Worm (Caenorhabditis elegans) whole organism, young adult: Measurements from ENCODE around the gene mtp-18.

Source experiments
- B0261.1 ChIP-seq: sonication (generic microtip); optimal IDR thresholded peaks from 2 replicates; lab custom pipeline; 2016; ENCODE audit warnings: mild to moderate bottlenecking, missing genetic modification characterization, moderate library complexity, missing compliant biosample characterization
- B0336.3 ChIP-seq: fragments of 200-800 bp; sonication (Bioruptor generic); IDR thresholded peaks from 2 replicates; pipeline ENCODE4 v1.3.6; 2022; ENCODE audit warnings: missing genetic modification characterization, missing compliant biosample characterization
- C17E4.6 ChIP-seq: fragments of 200-800 bp; sonication (Bioruptor generic); IDR thresholded peaks from 2 replicates; pipeline ENCODE4 v1.3.6; 2022; ENCODE audit warnings: missing genetic modification reagents, missing genetic modification characterization, missing compliant biosample characterization
- F39B2.1 ChIP-seq: fragments of 200-800 bp; sonication (Bioruptor generic); IDR thresholded peaks from 2 replicates; pipeline ENCODE4 v1.3.6; 2022; ENCODE audit warnings: missing genetic modification reagents, missing genetic modification characterization, missing compliant biosample characterization
- F55B11.4 ChIP-seq: sonication (generic microtip); optimal IDR thresholded peaks from 2 replicates; lab custom pipeline; 2016; ENCODE audit warnings: missing compliant biosample characterization, missing genetic modification characterization, borderline replicate concordance; ENCODE audit not compliant: insufficient read depth
- K12H6.12 ChIP-seq: fragments of 200-800 bp; sonication (Bioruptor generic); optimal IDR thresholded peaks from 2 replicates; lab custom pipeline; 2018; ENCODE audit warnings: mild to moderate bottlenecking, missing genetic modification characterization, missing compliant biosample characterization
- T07F8.4 ChIP-seq: sonication (generic microtip); optimal IDR thresholded peaks from 2 replicates; lab custom pipeline; 2016; ENCODE audit warnings: mild to moderate bottlenecking, missing genetic modification characterization, moderate library complexity, missing compliant biosample characterization
- T26A5.8 ChIP-seq: sonication (generic microtip); optimal IDR thresholded peaks from 2 replicates; lab custom pipeline; 2016; ENCODE audit warnings: missing genetic modification characterization, missing compliant biosample characterization
- Y53F4B.3 ChIP-seq: fragments of 200-800 bp; sonication (Bioruptor generic); IDR thresholded peaks from 2 replicates; pipeline ENCODE4 v1.3.6; 2022; ENCODE audit warnings: missing genetic modification reagents, missing genetic modification characterization, missing compliant biosample characterization
- Y53G8AR.9 ChIP-seq: fragments of 200-800 bp; sonication (Bioruptor generic); conservative IDR thresholded peaks from 2 replicates; pipeline ENCODE4 v1.3.6; 2022; ENCODE audit warnings: missing genetic modification reagents, missing genetic modification characterization, missing compliant biosample characterization
- Y67H2A.10 ChIP-seq: fragments of 200-800 bp; sonication (Bioruptor generic); conservative IDR thresholded peaks from 2 replicates; pipeline ENCODE4 v1.3.6; 2022; ENCODE audit warnings: missing genetic modification reagents, missing genetic modification characterization, missing compliant biosample characterization
- Y95B8A.8 ChIP-seq: fragments of 200-800 bp; sonication (Bioruptor generic); IDR thresholded peaks from 2 replicates; pipeline ENCODE4 v1.3.6; 2022; ENCODE audit warnings: missing genetic modification reagents, missing genetic modification characterization, missing compliant biosample characterization
- ZK185.1 ChIP-seq: sonication (generic microtip); optimal IDR thresholded peaks from 2 replicates; lab custom pipeline; 2016; ENCODE audit warnings: mild to moderate bottlenecking, missing genetic modification characterization, missing compliant biosample characterization; ENCODE audit not compliant: poor library complexity, severe bottlenecking
- aptf-2 ChIP-seq: fragments of 200-800 bp; sonication (Bioruptor generic); conservative IDR thresholded peaks from 2 replicates; pipeline ENCODE4 v1.3.6; 2022; ENCODE audit warnings: missing genetic modification reagents, missing genetic modification characterization, missing compliant biosample characterization
- atf-7 ChIP-seq: sonication (generic microtip); optimal IDR thresholded peaks from 2 replicates; lab custom pipeline; 2017; ENCODE audit warnings: mild to moderate bottlenecking, missing genetic modification characterization, missing compliant biosample characterization
- attf-5 ChIP-seq: fragments of 200-800 bp; sonication (Bioruptor generic); optimal IDR thresholded peaks from 2 replicates; lab custom pipeline; 2018; ENCODE audit warnings: mild to moderate bottlenecking, missing genetic modification characterization, missing compliant biosample characterization
- attf-6 ChIP-seq: fragments of 200-800 bp; sonication (Bioruptor generic); IDR thresholded peaks from 2 replicates; pipeline ENCODE4 v1.3.6; 2022; ENCODE audit warnings: missing genetic modification reagents, missing genetic modification characterization, missing compliant biosample characterization
- bed-1 ChIP-seq: fragments of 200-800 bp; sonication (Bioruptor generic); IDR thresholded peaks from 2 replicates; pipeline ENCODE4 v1.3.6; 2022; ENCODE audit warnings: missing genetic modification reagents, missing genetic modification characterization, missing compliant biosample characterization
- cebp-1 ChIP-seq, 2 experiments: fragments of 200-800 bp in 1 of 2; sonication (Bioruptor generic) in 1 of 2; sonication (generic microtip) in 1 of 2; IDR thresholded peaks in 1 of 2; optimal IDR thresholded peaks in 1 of 2; 2 replicates each; pipeline versions ENCODE4 v1.3.6 to Lab custom; 2017 to 2022; ENCODE audit warnings: missing compliant biosample characterization in 2 of 2, missing genetic modification characterization in 2 of 2, mild to moderate bottlenecking in 1 of 2, missing genetic modification reagents in 1 of 2, moderate library complexity in 1 of 2
- ceh-40 ChIP-seq: fragments of 200-800 bp; sonication (Bioruptor generic); IDR thresholded peaks from 2 replicates; pipeline ENCODE4 v1.3.6; 2022; ENCODE audit warnings: missing genetic modification characterization, missing compliant biosample characterization
- die-1 ChIP-seq: sonication (generic microtip); optimal IDR thresholded peaks from 2 replicates; lab custom pipeline; 2016; ENCODE audit warnings: missing genotype, mild to moderate bottlenecking, missing genetic modification characterization, missing compliant biosample characterization
- dox-1 ChIP-seq: fragments of 200-800 bp; sonication (Bioruptor generic); IDR thresholded peaks from 2 replicates; pipeline ENCODE4 v1.3.6; 2022; ENCODE audit warnings: missing genetic modification reagents, missing genetic modification characterization, missing compliant biosample characterization
- dpff-1 ChIP-seq: sonication (generic microtip); optimal IDR thresholded peaks from 2 replicates; lab custom pipeline; 2017; ENCODE audit warnings: mild to moderate bottlenecking, missing genetic modification characterization, missing compliant biosample characterization
- egl-44 ChIP-seq: fragments of 200-800 bp; sonication (Bioruptor generic); IDR thresholded peaks from 2 replicates; pipeline ENCODE4 v1.3.6; 2022; ENCODE audit warnings: missing genetic modification reagents, missing genetic modification characterization, missing compliant biosample characterization
- egrh-3 ChIP-seq: fragments of 200-800 bp; sonication (Bioruptor generic); IDR thresholded peaks from 2 replicates; pipeline ENCODE4 v1.3.6; 2022; ENCODE audit warnings: missing genetic modification reagents, missing genetic modification characterization, missing compliant biosample characterization
- ekl-4 ChIP-seq: fragments of 200-800 bp; sonication (Bioruptor generic); IDR thresholded peaks from 2 replicates; pipeline ENCODE4 v1.3.6; 2022; ENCODE audit warnings: missing genetic modification reagents, missing genetic modification characterization, missing compliant biosample characterization
- ets-4 ChIP-seq: fragments of 200-800 bp; sonication (Bioruptor generic); optimal IDR thresholded peaks from 2 replicates; lab custom pipeline; 2018; ENCODE audit warnings: mild to moderate bottlenecking, missing genetic modification characterization, missing compliant biosample characterization
- hmg-1.2 ChIP-seq: fragments of 200-800 bp; sonication (Bioruptor generic); IDR thresholded peaks from 2 replicates; pipeline ENCODE4 v1.3.6; 2022; ENCODE audit warnings: missing genetic modification reagents, missing genetic modification characterization, missing compliant biosample characterization
- hsf-1 ChIP-seq: fragments of 200-800 bp; sonication (Bioruptor generic); IDR thresholded peaks from 2 replicates; pipeline ENCODE4 v1.3.6; 2022; ENCODE audit warnings: missing genetic modification reagents, missing genetic modification characterization, missing compliant biosample characterization
- lin-26 ChIP-seq: fragments of 200-800 bp; sonication (Bioruptor generic); IDR thresholded peaks from 2 replicates; pipeline ENCODE4 v1.3.6; 2022; ENCODE audit warnings: missing genetic modification reagents, missing genetic modification characterization, missing compliant biosample characterization
- lin-35 ChIP-seq, 3 experiments: fragments of 150-350 bp in 2 of 3; sonication (generic microtip) in 1 of 3; optimal IDR thresholded peaks; 2 replicates each; lab custom pipeline; 2014 to 2018; ENCODE audit warnings: missing biosample characterization in 3 of 3, missing genetic modification characterization in 3 of 3, missing genetic modification reagents in 3 of 3
- lin-40 ChIP-seq: sonication (generic microtip); optimal IDR thresholded peaks from 2 replicates; lab custom pipeline; 2016; ENCODE audit warnings: missing genetic modification characterization, mild to moderate bottlenecking, missing compliant biosample characterization, missing genotype, missing genetic modification reagents
- lsl-1 ChIP-seq: fragments of 200-800 bp; sonication (Bioruptor generic); optimal IDR thresholded peaks from 2 replicates; lab custom pipeline; 2018; ENCODE audit warnings: mild to moderate bottlenecking, missing genetic modification characterization, moderate library complexity, missing compliant biosample characterization
- lsy-27 ChIP-seq: sonication (generic microtip); optimal IDR thresholded peaks from 2 replicates; lab custom pipeline; 2017; ENCODE audit warnings: missing genetic modification characterization, mild to moderate bottlenecking, missing compliant biosample characterization, antibody characterized with exemption, missing genotype, borderline replicate concordance; ENCODE audit not compliant: insufficient read depth
- madf-8 ChIP-seq: fragments of 200-800 bp; sonication (Bioruptor generic); conservative IDR thresholded peaks from 2 replicates; pipeline ENCODE4 v1.3.6; 2022; ENCODE audit warnings: missing genetic modification reagents, missing genetic modification characterization, missing compliant biosample characterization
- nfyb-1 ChIP-seq: fragments of 200-800 bp; sonication (Bioruptor generic); IDR thresholded peaks from 2 replicates; pipeline ENCODE4 v1.3.6; 2022; ENCODE audit warnings: missing genetic modification reagents, missing genetic modification characterization, missing compliant biosample characterization
- nhr-90 ChIP-seq: sonication (generic microtip); optimal IDR thresholded peaks from 2 replicates; lab custom pipeline; 2016; ENCODE audit warnings: missing genotype, mild to moderate bottlenecking, missing genetic modification characterization, missing compliant biosample characterization
- rpc-1 ChIP-seq, 2 experiments: fragments of 150-350 bp in 1 of 2; sonication (generic microtip) in 1 of 2; optimal IDR thresholded peaks; 2 replicates each; lab custom pipeline; 2014 to 2018; ENCODE audit warnings: missing biosample characterization in 1 of 2, missing genetic modification characterization in 1 of 2, missing genetic modification reagents in 1 of 2, missing genotype in 1 of 2
- sdz-38 ChIP-seq: sonication (generic microtip); optimal IDR thresholded peaks from 2 replicates; lab custom pipeline; 2016; ENCODE audit warnings: missing genotype, missing genetic modification characterization, missing compliant biosample characterization
- snpc-1.3 ChIP-seq: sonication (generic microtip); optimal IDR thresholded peaks from 2 replicates; lab custom pipeline; 2017; ENCODE audit warnings: missing genetic modification characterization, mild to moderate bottlenecking, missing compliant biosample characterization, antibody characterized with exemption, moderate library complexity, missing genotype, missing genetic modification reagents; ENCODE audit not compliant: insufficient read depth
- snpc-4 ChIP-seq, 5 experiments: fragments of 150-350 bp in 1 of 5; sonication (generic microtip) in 4 of 5; optimal IDR thresholded peaks; 2 replicates each; lab custom pipeline; 2014 to 2018; ENCODE audit warnings: missing genetic modification characterization in 5 of 5, missing biosample characterization in 3 of 5, antibody characterized with exemption in 2 of 5, mild to moderate bottlenecking in 2 of 5, missing compliant biosample characterization in 2 of 5, missing genotype in 2 of 5, moderate library complexity in 2 of 5, missing genetic modification reagents in 1 of 5
- tbp1 ChIP-seq: fragments of 200-800 bp; sonication (Bioruptor generic); optimal IDR thresholded peaks from 2 replicates; lab custom pipeline; 2018; ENCODE audit warnings: mild to moderate bottlenecking, missing genetic modification characterization, missing compliant biosample characterization
- tlf-1 ChIP-seq: fragments of 200-800 bp; sonication (Bioruptor generic); optimal IDR thresholded peaks from 2 replicates; lab custom pipeline; 2018; ENCODE audit warnings: mild to moderate bottlenecking, missing genetic modification characterization, missing compliant biosample characterization
- ztf-26 ChIP-seq: sonication (generic microtip); optimal IDR thresholded peaks from 2 replicates; lab custom pipeline; 2017; ENCODE audit warnings: missing genetic modification characterization, missing compliant biosample characterization

Gene mtp-18

ce11 chrX:6253899-6254670 lies 47.9 kb upstream of the mtp-18 start (continued):
- peak; percentile 52 for TF ChIP-seq atf-7 (tag; lab: Kevin White, UChicago)
- TF ChIP-seq bed-1 (GFP tag; lab: Robert Waterston, UW) = no peak
- TF ChIP-seq snpc-4 (GFP tag; optimal IDR thresholded peaks at IDR 0.05; lab: Kevin White, UChicago) = no peak
- no peak for TF ChIP-seq snpc-4 (tag; optimal IDR thresholded peaks at IDR 0.05; lab: Kevin White, UChicago)
- TF ChIP-seq T26A5.8 (tag; lab: Kevin White, UChicago) = no peak
- TF ChIP-seq egl-44 (GFP tag; lab: Robert Waterston, UW) = peak; percentile 62; the same call in 1 of the 2 replicates
- TF ChIP-seq B0261.1 (tag; lab: Kevin White, UChicago) = no peak
- no peak for TF ChIP-seq C17E4.6 (GFP tag; lab: Robert Waterston, UW)
- TF ChIP-seq Y95B8A.8 (GFP tag; lab: Robert Waterston, UW) = peak; percentile 87
- no peak for TF ChIP-seq ztf-26 (tag; lab: Kevin White, UChicago)
- TF ChIP-seq B0336.3 (GFP tag; lab: Robert Waterston, UW) = peak; percentile 88
- TF ChIP-seq Y53F4B.3 (GFP tag; lab: Robert Waterston, UW) = no peak
- TF ChIP-seq egrh-3 = no peak
- peak; percentile 36 for TF ChIP-seq lin-40 (tag; lab: Kevin White, UChicago)
- no peak; the same call in none of the 2 replicates for TF ChIP-seq nfyb-1 (GFP tag; lab: Robert Waterston, UW)
- peak; percentile 2 for TF ChIP-seq nhr-90 (tag; lab: Kevin White, UChicago)
- TF ChIP-seq lsl-1 (GFP tag; lab: Kevin White, UChicago) = no peak
- peak; percentile 53; the same call in 1 of the 2 replicates for TF ChIP-seq ceh-40 (GFP tag; lab: Robert Waterston, UW)
- no peak for TF ChIP-seq Y67H2A.10 (GFP tag; lab: Robert Waterston, UW)
- TF ChIP-seq cebp-1 (GFP tag; IDR thresholded peaks at IDR 0.05; lab: Robert Waterston, UW) = peak; percentile 34; the same call in 1 of the 2 replicates
- peak; percentile 69 for TF ChIP-seq cebp-1 (tag; optimal IDR thresholded peaks at IDR 0.05; lab: Kevin White, UChicago)
- TF ChIP-seq hmg-1.2 = peak; percentile 19
- peak; percentile 27 for TF ChIP-seq attf-5 (GFP tag; lab: Kevin White, UChicago)
- TF ChIP-seq T07F8.4 (tag; lab: Kevin White, UChicago) = no peak
- peak; percentile 46; the same call in 1 of the 2 replicates for TF ChIP-seq hsf-1 (GFP tag; lab: Robert Waterston, UW)
- peak; percentile 11; the same call in 1 of the 2 replicates for TF ChIP-seq dox-1
- TF ChIP-seq madf-8 (GFP tag; lab: Robert Waterston, UW) = no peak
- no peak for TF ChIP-seq die-1 (tag; lab: Kevin White, UChicago)
- no peak for TF ChIP-seq F55B11.4
- TF ChIP-seq F39B2.1 (GFP tag; lab: Robert Waterston, UW) = no peak
- peak; percentile 69 for TF ChIP-seq ekl-4 (GFP tag; lab: Robert Waterston, UW)
- TF ChIP-seq tbp1 (GFP tag; lab: Kevin White, UChicago) = peak; percentile 26
- TF ChIP-seq tlf-1 (GFP tag; lab: Kevin White, UChicago) = peak; percentile 8
- no peak for TF ChIP-seq aptf-2 (GFP tag; lab: Robert Waterston, UW)
- TF ChIP-seq snpc-1.3 (tag; lab: Kevin White, UChicago) = no peak
- TF ChIP-seq lin-35 (GFP tag; optimal IDR thresholded peaks at IDR 0.05; lab: Kevin White, UChicago) = peak in 1 of 3 experiments; percentile 32
- TF ChIP-seq K12H6.12 (tag; lab: Kevin White, UChicago) = peak; percentile 10
- TF ChIP-seq rpc-1 (optimal IDR thresholded peaks at IDR 0.05; lab: Kevin White, UChicago) = no peak
- TF ChIP-seq rpc-1 (tag; optimal IDR thresholded peaks at IDR 0.05; lab: Kevin White, UChicago) = no peak
- no peak for TF ChIP-seq lsy-27 (tag; lab: Kevin White, UChicago)
- TF ChIP-seq Y53G8AR.9 = peak; percentile 85
- peak; percentile 20 for TF ChIP-seq ets-4 (GFP tag; lab: Kevin White, UChicago)
- TF ChIP-seq lin-26 (GFP tag; lab: Robert Waterston, UW) = no peak
- peak; percentile 40 for TF ChIP-seq ZK185.1 (tag; lab: Kevin White, UChicago)
- peak; percentile 50; the same call in 1 of the 2 replicates for TF ChIP-seq attf-6 (GFP tag; lab: Robert Waterston, UW)
- TF ChIP-seq dpff-1 (tag; lab: Kevin White, UChicago) = no peak
- TF ChIP-seq sdz-38 (tag; lab: Kevin White, UChicago) = no peak
